Fruit fly (Drosophila melanogaster) whole organism, pupa: ENCODE results near the gene CG15140.

Experiments
- CG10348 ChIP-seq: fragments of 200-800 bp; sonication (Bioruptor generic); IDR thresholded peaks from 2 replicates; pipeline ENCODE4 v1.3.6; 2022; ENCODE audit warnings: missing biosample characterization, missing genetic modification characterization
- CG12605 ChIP-seq: fragments of 200-800 bp; sonication (Bioruptor generic); IDR thresholded peaks from 2 replicates; pipeline ENCODE4 v1.3.6; 2022; ENCODE audit warnings: missing biosample characterization, missing genetic modification characterization
- CG13204 ChIP-seq: fragments of 200-800 bp; sonication (Bioruptor generic); optimal IDR thresholded peaks from 2 replicates; lab custom pipeline; 2018; ENCODE audit warnings: missing biosample characterization, mild to moderate bottlenecking, missing genetic modification characterization, moderate library complexity
- CG14655 ChIP-seq: fragments of 200-800 bp; sonication (Bioruptor generic); optimal IDR thresholded peaks from 3 replicates; lab custom pipeline; 2017; ENCODE audit warnings: mild to moderate bottlenecking, missing biosample characterization, missing genetic modification reagents, missing genetic modification characterization
- CG15710 ChIP-seq: fragments of 200-800 bp; sonication (Bioruptor generic); optimal IDR thresholded peaks from 2 replicates; lab custom pipeline; 2018; ENCODE audit warnings: missing biosample characterization, mild to moderate bottlenecking, missing genetic modification characterization, moderate library complexity
- CG17806 ChIP-seq: fragments of 200-800 bp; sonication (Bioruptor generic); optimal IDR thresholded peaks from 2 replicates; lab custom pipeline; 2018; ENCODE audit warnings: missing biosample characterization, mild to moderate bottlenecking, missing genetic modification characterization, moderate library complexity
- CG32121 ChIP-seq: fragments of 200-800 bp; sonication (Bioruptor generic); IDR thresholded peaks from 2 replicates; pipeline ENCODE4 v1.3.6; 2022; ENCODE audit warnings: missing biosample characterization, missing genetic modification characterization
- CG34367 ChIP-seq: fragments of 200-800 bp; sonication (Bioruptor generic); optimal IDR thresholded peaks from 2 replicates; lab custom pipeline; 2018; ENCODE audit warnings: missing biosample characterization, mild to moderate bottlenecking, missing genetic modification characterization
- CG4496 ChIP-seq: fragments of 200-800 bp; sonication (Bioruptor generic); IDR thresholded peaks from 3 replicates; pipeline ENCODE4 v1.3.6; 2022; ENCODE audit warnings: missing biosample characterization, missing genetic modification characterization
- CG8159 ChIP-seq: fragments of 200-800 bp; sonication (Bioruptor generic); optimal IDR thresholded peaks from 3 replicates; lab custom pipeline; 2018; ENCODE audit warnings: missing biosample characterization, mild to moderate bottlenecking, missing genetic modification characterization, moderate library complexity
- CG8301 ChIP-seq: fragments of 200-800 bp; sonication (Bioruptor generic); optimal IDR thresholded peaks from 2 replicates; lab custom pipeline; 2018; ENCODE audit warnings: missing biosample characterization, mild to moderate bottlenecking, missing genetic modification characterization
- CG9948 ChIP-seq: fragments of 200-800 bp; sonication (Bioruptor generic); optimal IDR thresholded peaks from 2 replicates; lab custom pipeline; 2018; ENCODE audit warnings: missing biosample characterization, mild to moderate bottlenecking, missing genetic modification characterization, moderate library complexity
- D1 ChIP-seq: fragments of 200-800 bp; sonication (Bioruptor generic); optimal IDR thresholded peaks from 2 replicates; lab custom pipeline; 2018; ENCODE audit warnings: missing biosample characterization, mild to moderate bottlenecking, missing genetic modification characterization, moderate library complexity
- EcR ChIP-seq: fragments of 200-800 bp; sonication (Bioruptor generic); optimal IDR thresholded peaks from 3 replicates; lab custom pipeline; 2019; ENCODE audit warnings: missing biosample characterization, missing genetic modification characterization, mild to moderate bottlenecking, moderate library complexity, missing genetic modification reagents
- Ets98B ChIP-seq: fragments of 200-800 bp; sonication (Bioruptor generic); IDR thresholded peaks from 2 replicates; pipeline ENCODE4 v1.3.6; 2022; ENCODE audit warnings: missing biosample characterization, missing genetic modification characterization
- Pif1A ChIP-seq: fragments of 200-800 bp; sonication (Bioruptor generic); optimal IDR thresholded peaks from 3 replicates; lab custom pipeline; 2016; ENCODE audit warnings: missing biosample characterization, missing genetic modification characterization
- Pif1B ChIP-seq: fragments of 200-800 bp; sonication (Bioruptor generic); optimal IDR thresholded peaks from 3 replicates; lab custom pipeline; 2016; ENCODE audit warnings: missing biosample characterization, missing genetic modification characterization
- Snoo ChIP-seq: fragments of 200-800 bp; sonication (Bioruptor generic); optimal IDR thresholded peaks from 3 replicates; lab custom pipeline; 2017; ENCODE audit warnings: missing biosample characterization, mild to moderate bottlenecking, missing genetic modification characterization, inconsistent platforms
- fd96Ca ChIP-seq: fragments of 200-800 bp; sonication (Bioruptor generic); IDR thresholded peaks from 3 replicates; pipeline ENCODE4 v1.3.6; 2022; ENCODE audit warnings: missing biosample characterization, missing genetic modification characterization
- gl ChIP-seq: fragments of 200-800 bp; sonication (Bioruptor generic); optimal IDR thresholded peaks from 2 replicates; lab custom pipeline; 2018; ENCODE audit warnings: missing biosample characterization, mild to moderate bottlenecking, missing genetic modification characterization
- rn ChIP-seq: fragments of 200-800 bp; sonication (Bioruptor generic); IDR thresholded peaks from 2 replicates; pipeline ENCODE4 v1.3.6; 2022; ENCODE audit warnings: missing biosample characterization, missing genetic modification characterization

CG15140 gene

DNA sequence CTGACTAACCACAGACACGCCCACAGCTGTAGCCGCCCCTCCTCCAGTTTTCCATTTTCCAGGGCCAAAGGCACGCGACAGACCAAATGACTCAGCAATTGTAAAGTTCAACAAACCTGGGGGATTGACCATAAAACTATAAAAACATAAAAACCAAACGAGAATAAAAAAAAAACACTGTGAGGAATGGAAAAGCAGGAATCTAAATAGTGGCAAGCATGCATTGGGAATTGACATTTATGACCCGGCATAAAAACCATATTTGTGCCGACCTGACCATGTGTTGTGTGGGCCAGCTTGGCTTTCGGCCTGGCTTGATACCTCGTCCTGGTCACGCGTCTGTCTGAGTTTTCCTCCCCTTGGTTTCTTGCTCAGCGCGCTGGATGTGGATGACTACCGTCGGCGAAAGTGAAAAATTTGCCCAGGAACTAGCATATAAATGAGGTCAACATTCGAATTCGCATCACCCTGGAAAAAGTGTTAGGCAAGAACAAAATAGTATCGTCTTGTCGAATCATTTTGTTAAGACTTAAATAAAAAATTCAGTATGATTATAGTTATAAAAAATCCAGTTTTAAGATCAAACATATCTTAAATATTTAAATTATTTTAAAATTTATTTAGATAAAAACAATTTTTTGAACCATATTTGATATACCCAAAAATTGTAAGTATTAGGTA, 19.2 kb upstream of the CG15140 start:
- TF ChIP-seq CG12605 (GFP tag; lab: Robert Waterston, UW): no peak
- peak; percentile 34 for TF ChIP-seq CG15710 (tag; lab: Kevin White, UChicago)
- no peak for TF ChIP-seq Pif1B (GFP tag; lab: Kevin White, UChicago)
- no peak for TF ChIP-seq rn (GFP tag; lab: Robert Waterston, UW)
- TF ChIP-seq CG4496 (GFP tag; lab: Robert Waterston, UW): no peak
- TF ChIP-seq EcR: no peak
- TF ChIP-seq CG9948 (tag; lab: Kevin White, UChicago): peak; percentile 29
- no peak for TF ChIP-seq fd96Ca (GFP tag; lab: Robert Waterston, UW)
- peak; percentile 60 for TF ChIP-seq CG8159 (tag; lab: Kevin White, UChicago)
- no peak for TF ChIP-seq CG8301 (tag; lab: Kevin White, UChicago)
- no peak for TF ChIP-seq gl (tag; lab: Kevin White, UChicago)
- TF ChIP-seq CG34367: no peak
- no peak for TF ChIP-seq Ets98B (GFP tag; lab: Robert Waterston, UW)
- no peak for TF ChIP-seq CG32121 (GFP tag; lab: Robert Waterston, UW)
- TF ChIP-seq Snoo (tag; lab: Kevin White, UChicago): no peak
- TF ChIP-seq CG13204 (GFP tag; lab: Kevin White, UChicago): no peak
- no peak for TF ChIP-seq CG10348 (GFP tag; lab: Robert Waterston, UW)
- TF ChIP-seq Pif1A (GFP tag; lab: Kevin White, UChicago): no peak
- TF ChIP-seq D1 (tag; lab: Kevin White, UChicago): no peak
- peak; percentile 22 for TF ChIP-seq CG14655 (GFP tag; lab: Kevin White, UChicago)
- TF ChIP-seq CG17806: peak; percentile 17
- TF ChIP-seq, all 21 proteins: peak for 5

dm6 chr2L:17267358-17267750, 18.7 kb upstream of the CG15140 start:
- TF ChIP-seq CG14655 (GFP tag; lab: Kevin White, UChicago): no peak
- no peak for TF ChIP-seq CG13204 (GFP tag; lab: Kevin White, UChicago)
- TF ChIP-seq, all 21 proteins: peak for 0

DNA sequence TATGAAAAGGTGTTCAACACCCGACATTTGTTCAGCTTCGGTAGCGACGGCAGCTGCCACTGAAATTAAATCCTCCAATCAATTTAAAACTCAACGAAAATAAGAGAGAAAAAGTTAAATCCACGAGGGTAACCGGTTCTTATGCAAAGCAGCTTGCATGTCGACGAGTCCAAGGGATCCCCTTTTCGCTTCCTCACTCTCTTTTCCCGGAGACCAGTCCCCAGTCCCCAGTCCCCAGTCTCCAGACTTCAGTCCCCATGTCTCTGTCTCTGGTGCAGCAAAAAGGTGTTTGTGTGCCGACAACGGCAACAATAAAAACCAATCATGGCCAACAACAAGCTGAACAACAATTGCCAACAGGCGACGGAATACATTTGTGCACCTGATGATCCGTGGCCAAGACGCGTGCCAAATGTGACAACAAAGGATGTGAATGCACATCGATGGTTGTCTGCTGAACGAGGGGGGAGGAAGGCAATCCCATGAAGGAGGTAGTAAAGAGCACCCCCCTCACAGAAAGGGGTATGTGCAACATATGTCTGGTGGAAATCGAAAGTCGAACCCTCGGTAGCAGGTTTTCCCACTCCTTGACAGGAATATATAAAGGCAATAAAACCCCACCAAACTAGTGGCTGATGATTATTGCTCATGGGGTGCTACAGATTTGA, 17.8 kb upstream of the CG15140 start:
- TF ChIP-seq Pif1B (GFP tag; lab: Kevin White, UChicago): no peak
- peak; percentile 11 for TF ChIP-seq CG13204 (GFP tag; lab: Kevin White, UChicago)
- TF ChIP-seq Ets98B (GFP tag; lab: Robert Waterston, UW): no peak
- TF ChIP-seq rn (GFP tag; lab: Robert Waterston, UW): no peak
- no peak for TF ChIP-seq CG14655 (GFP tag; lab: Kevin White, UChicago)
- TF ChIP-seq CG9948 (tag; lab: Kevin White, UChicago): no peak
- peak; percentile 56; the same call in 2 of the 3 replicates for TF ChIP-seq CG4496 (GFP tag; lab: Robert Waterston, UW)
- no peak for TF ChIP-seq Pif1A (GFP tag; lab: Kevin White, UChicago)
- no peak for TF ChIP-seq CG10348 (GFP tag; lab: Robert Waterston, UW)
- no peak for TF ChIP-seq gl (tag; lab: Kevin White, UChicago)
- TF ChIP-seq CG8159 (tag; lab: Kevin White, UChicago): no peak
- no peak for TF ChIP-seq CG34367
- no peak for TF ChIP-seq CG15710 (tag; lab: Kevin White, UChicago)
- no peak for TF ChIP-seq D1 (tag; lab: Kevin White, UChicago)
- TF ChIP-seq EcR: peak; percentile 33
- TF ChIP-seq Snoo (tag; lab: Kevin White, UChicago): peak; percentile 56
- no peak for TF ChIP-seq CG12605 (GFP tag; lab: Robert Waterston, UW)
- no peak for TF ChIP-seq CG17806
- no peak for TF ChIP-seq CG32121 (GFP tag; lab: Robert Waterston, UW)
- 0 out of 3 replicates have a peak, but pooled peaks have one; percentile 7 for TF ChIP-seq fd96Ca (GFP tag; lab: Robert Waterston, UW)
- TF ChIP-seq CG8301 (tag; lab: Kevin White, UChicago): no peak

DNA sequence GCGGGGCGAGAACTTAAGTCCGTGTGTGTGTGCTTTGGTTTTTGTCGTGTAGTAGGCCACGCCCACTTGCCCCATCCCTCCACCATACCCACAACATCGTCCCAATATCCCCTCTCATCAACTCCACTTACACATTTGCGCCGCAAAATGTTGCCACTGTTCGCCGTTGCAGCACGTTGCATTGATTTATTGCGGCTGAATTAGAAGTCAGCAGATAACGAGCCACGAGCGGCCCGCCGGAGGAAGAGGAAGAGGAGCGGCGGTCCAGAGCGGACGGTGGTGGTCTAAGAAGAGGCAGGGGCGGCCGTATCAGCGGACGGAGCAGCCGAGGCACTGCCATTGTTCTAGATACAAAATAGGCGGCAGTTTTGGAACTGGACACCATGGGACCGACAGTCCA, 16.3 kb upstream of the CG15140 start:
- no peak for TF ChIP-seq CG14655 (GFP tag; lab: Kevin White, UChicago)
- no peak for TF ChIP-seq Ets98B (GFP tag; lab: Robert Waterston, UW)
- TF ChIP-seq CG10348 (GFP tag; lab: Robert Waterston, UW): no peak
- TF ChIP-seq D1 (tag; lab: Kevin White, UChicago): no peak
- no peak for TF ChIP-seq CG34367
- no peak for TF ChIP-seq CG8159 (tag; lab: Kevin White, UChicago)
- TF ChIP-seq CG13204 (GFP tag; lab: Kevin White, UChicago): peak; percentile 11
- no peak for TF ChIP-seq Pif1B (GFP tag; lab: Kevin White, UChicago)
- TF ChIP-seq, all 21 proteins: peak for 1

- TF ChIP-seq Snoo (tag; lab: Kevin White, UChicago): no peak
- no peak for TF ChIP-seq CG4496 (GFP tag; lab: Robert Waterston, UW)
- no peak for TF ChIP-seq Pif1A (GFP tag; lab: Kevin White, UChicago)
- TF ChIP-seq CG8159 (tag; lab: Kevin White, UChicago): no peak
- TF ChIP-seq Pif1B (GFP tag; lab: Kevin White, UChicago): no peak
- no peak for TF ChIP-seq CG17806
- no peak for TF ChIP-seq CG32121 (GFP tag; lab: Robert Waterston, UW)
- no peak for TF ChIP-seq CG34367
- no peak for TF ChIP-seq fd96Ca (GFP tag; lab: Robert Waterston, UW)
- TF ChIP-seq D1 (tag; lab: Kevin White, UChicago): no peak
- no peak for TF ChIP-seq CG12605 (GFP tag; lab: Robert Waterston, UW)
- TF ChIP-seq gl (tag; lab: Kevin White, UChicago): no peak
- TF ChIP-seq CG8301 (tag; lab: Kevin White, UChicago): no peak
- TF ChIP-seq rn (GFP tag; lab: Robert Waterston, UW): no peak
- no peak for TF ChIP-seq CG9948 (tag; lab: Kevin White, UChicago)
- no peak for TF ChIP-seq CG10348 (GFP tag; lab: Robert Waterston, UW)
- TF ChIP-seq EcR: no peak
- TF ChIP-seq CG14655 (GFP tag; lab: Kevin White, UChicago): no peak
Observed at dm6 chr2L:17292102-17292501, 6.1 kb downstream of the CG15140 start, which contains the start of gene CG6380. TSS of gene CG6380 (minus strand) at chr2L:17292202.
